Fruit fly (Drosophila melanogaster): ENCODE results near the gene CG31642.

- TF ChIP-seq achi (GFP tag; optimal IDR thresholded peaks at IDR 0.05) (no peak), Sox102F (GFP tag; optimal IDR thresholded peaks at IDR 0.05) (no peak), OdsH (GFP tag; optimal IDR thresholded peaks at IDR 0.05) (no peak), Eip78C (GFP tag) (no peak), dac (GFP tag; optimal IDR thresholded peaks at IDR 0.05) (no peak), Ets96B (tag; optimal IDR thresholded peaks at IDR 0.05) (no peak), CG11762 (GFP tag; optimal IDR thresholded peaks at IDR 0.05; ENCODE audit: insufficient read depth) (no peak), Hr4 (GFP tag; optimal IDR thresholded peaks at IDR 0.05) (no peak), Smox (GFP tag; optimal IDR thresholded peaks at IDR 0.05) (no peak), Gug (GFP tag; IDR thresholded peaks at IDR 0.05) (no peak), CG6792 (GFP tag; optimal IDR thresholded peaks at IDR 0.05) (no peak), Lpt (GFP tag; optimal IDR thresholded peaks at IDR 0.05) (no peak), CG1621 (tag; optimal IDR thresholded peaks at IDR 0.05) (no peak)
These were observed 27.9 kb upstream of the CG31642 start for dm6 chr2L:6090365-6090764.

Data from whole organism, prepupa.